Fruit fly (Drosophila melanogaster): ENCODE data around the gene CG10853.

The CG10853 gene

dm6 chr3L:3937806-3938205 lies 9.9 kb upstream of the CG10853 start, which contains the start of gene CG10866 (continued):
- TF ChIP-seq Dp (GFP tag; optimal IDR thresholded peaks at IDR 0.05) (peak; percentile 77), CG10959 (GFP tag; IDR thresholded peaks at IDR 0.05) (no peak), ci (GFP tag; IDR thresholded peaks at IDR 0.05) (no peak), tx (GFP tag; optimal IDR thresholded peaks at IDR 0.05) (no peak), shn (GFP tag; optimal IDR thresholded peaks at IDR 0.05) (no peak), CG8478 (optimal IDR thresholded peaks at IDR 0.05) (no peak), Neu2 (GFP tag; optimal IDR thresholded peaks at IDR 0.05; ENCODE audit: borderline replicate concordance) (no peak), chinmo (GFP tag; IDR thresholded peaks at IDR 0.05; ENCODE audit: partially characterized antibody) (0 out of 4 replicates have a peak, but pooled peaks have one; percentile 44), Ets97D (GFP tag; optimal IDR thresholded peaks at IDR 0.05) (peak; percentile 30), Sry-δ (GFP tag; optimal IDR thresholded peaks at IDR 0.05) (peak; percentile 86), kni (GFP tag; optimal IDR thresholded peaks at IDR 0.05) (no peak), CG6791 (GFP tag; IDR thresholded peaks at IDR 0.05; ENCODE audit: partially characterized antibody) (peak; percentile 81), Dbx (GFP tag; IDR thresholded peaks at IDR 0.05) (no peak), CG3847 (GFP tag; IDR thresholded peaks at IDR 0.05) (no peak), Bgb (GFP tag; IDR thresholded peaks at IDR 0.05; ENCODE audit: partially characterized antibody) (peak; percentile 85), da (GFP tag; optimal IDR thresholded peaks at IDR 0.05) (no peak), CG4820 (GFP tag; optimal IDR thresholded peaks at IDR 0.05) (no peak), croc (GFP tag; conservative IDR thresholded peaks at IDR 0.05) (no peak), CG15479 (GFP tag; optimal IDR thresholded peaks at IDR 0.05) (no peak), HmgD (GFP tag; optimal IDR thresholded peaks at IDR 0.05) (no peak), Opbp (GFP tag; IDR thresholded peaks at IDR 0.05; ENCODE audit: partially characterized antibody) (peak; percentile 85; the same call in 2 of the 3 replicates), CG2129 (GFP tag; IDR thresholded peaks at IDR 0.05; ENCODE audit: partially characterized antibody) (peak; percentile 64), CG9932 (GFP tag; IDR thresholded peaks at IDR 0.05) (no peak), CG4854 (GFP tag; optimal IDR thresholded peaks at IDR 0.05) (no peak), sna (GFP tag; IDR thresholded peaks at IDR 0.05; ENCODE audit: partially characterized antibody) (peak; percentile 82), CG17328 (GFP tag; IDR thresholded peaks at IDR 0.05) (no peak), CG8290 (GFP tag; optimal IDR thresholded peaks at IDR 0.05) (no peak), CG8290 (tag; optimal IDR thresholded peaks at IDR 0.05) (peak in 1 of 2 experiments; percentile 57), vnd (GFP tag; IDR thresholded peaks at IDR 0.05; ENCODE audit: partially characterized antibody) (peak; percentile 73), Dref (GFP tag; IDR thresholded peaks at IDR 0.05) (peak; percentile 79), CG14667 (GFP tag; IDR thresholded peaks at IDR 0.05) (no peak), amos (GFP tag; IDR thresholded peaks at IDR 0.05; ENCODE audit: partially characterized antibody) (peak; percentile 87; the same call in 1 of the 2 replicates), CG13287 (GFP tag; IDR thresholded peaks at IDR 0.05; ENCODE audit: partially characterized antibody) (peak; percentile 92), CG7271 (tag; optimal IDR thresholded peaks at IDR 0.05) (no peak), NK7.1 (GFP tag; optimal IDR thresholded peaks at IDR 0.05) (no peak), HmgZ (tag; optimal IDR thresholded peaks at IDR 0.05) (peak; percentile 1), peb (GFP tag; IDR thresholded peaks at IDR 0.05) (no peak), tna (GFP tag; IDR thresholded peaks at IDR 0.05; ENCODE audit: partially characterized antibody) (peak; percentile 64), dm (GFP tag; optimal IDR thresholded peaks at IDR 0.05) (no peak), CG14965 (GFP tag; optimal IDR thresholded peaks at IDR 0.05; ENCODE audit: borderline replicate concordance) (no peak), CHES-1-like (GFP tag; optimal IDR thresholded peaks at IDR 0.05) (no peak), CG1647 (GFP tag; optimal IDR thresholded peaks at IDR 0.05) (no peak), sima (GFP tag; optimal IDR thresholded peaks at IDR 0.05) (no peak), CG13775 (GFP tag; optimal IDR thresholded peaks at IDR 0.05) (no peak), pzg (GFP tag; optimal IDR thresholded peaks at IDR 0.05) (peak; percentile 73), CG17802 (tag; optimal IDR thresholded peaks at IDR 0.05) (no peak), Scr (GFP tag; IDR thresholded peaks at IDR 0.05; ENCODE audit: partially characterized antibody) (peak; percentile 85), CG15514 (GFP tag; optimal IDR thresholded peaks at IDR 0.05) (peak; percentile 39), CG12659 (GFP tag; optimal IDR thresholded peaks at IDR 0.05) (peak; percentile 6), CG9215 (GFP tag; IDR thresholded peaks at IDR 0.05) (no peak), Usf (GFP tag; optimal IDR thresholded peaks at IDR 0.05) (no peak)
